Worm (Caenorhabditis elegans): ENCODE measurements around the gene F37C12.10.

DNA sequence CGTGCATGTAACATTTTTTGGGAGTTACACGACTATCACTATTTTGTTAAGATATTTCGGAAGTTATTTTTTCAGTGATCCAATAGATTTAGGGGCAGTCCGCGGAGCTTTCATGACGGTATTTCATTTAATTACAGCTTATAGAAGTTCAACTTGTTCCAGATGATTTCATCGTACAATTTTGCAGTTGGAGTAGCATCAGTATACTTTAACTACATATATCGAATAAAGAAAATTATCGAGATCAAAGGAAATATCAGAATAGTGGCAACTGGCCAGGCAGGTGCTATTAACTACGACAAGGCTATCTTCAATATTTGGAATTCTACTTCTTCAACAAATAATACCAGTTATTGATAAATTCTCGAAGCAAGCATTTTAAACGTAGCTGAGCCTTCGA lies 9.7 kb downstream of the F37C12.10 start:
- TF ChIP-seq syd-9 (tag; optimal IDR thresholded peaks at IDR 0.05) (no peak), pat-9 (tag; optimal IDR thresholded peaks at IDR 0.05) (no peak), T23F11.4 (GFP tag; optimal IDR thresholded peaks at IDR 0.05) (no peak), sdc-2 (tag; optimal IDR thresholded peaks at IDR 0.05) (no peak), pqm-1 (tag; optimal IDR thresholded peaks at IDR 0.05) (no peak), nfya-1 (tag; optimal IDR thresholded peaks at IDR 0.05) (no peak), unc-42 (tag; optimal IDR thresholded peaks at IDR 0.05) (no peak), ama-1 (optimal IDR thresholded peaks at IDR 0.05) (no peak), rnt-1 (tag; optimal IDR thresholded peaks at IDR 0.05) (no peak)

All from whole organism, late embryonic.